Fruit fly (Drosophila melanogaster): ENCODE measurements around the gene CG17751.
A peak's percentile ranks its signal among the peaks of the same experiment; 100 is the strongest.

The CG17751 gene

DNA sequence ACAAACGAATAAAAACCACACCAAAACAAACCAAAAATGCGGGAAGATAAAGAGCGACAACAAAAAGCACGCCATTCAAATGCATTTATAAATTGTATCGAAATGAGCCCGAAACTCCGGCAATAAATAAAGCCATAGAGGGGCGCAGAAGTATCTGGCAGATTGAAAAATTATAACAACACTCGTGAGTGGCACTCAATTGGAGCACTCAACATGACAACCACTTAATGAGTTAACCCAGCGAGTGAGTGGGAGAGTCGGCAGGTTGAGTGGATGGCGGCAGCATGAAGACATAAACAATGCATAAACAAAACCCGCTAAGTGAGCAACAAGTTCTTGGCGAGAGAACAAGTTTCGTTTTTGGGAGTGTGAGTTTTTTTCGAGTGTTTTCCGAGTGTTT, 38.3 kb upstream of the CG17751 start (continued):
- peak; percentile 71 for TF ChIP-seq bbx (GFP tag; IDR thresholded peaks at IDR 0.05; ENCODE audit: partially characterized antibody)
- TF ChIP-seq kni (GFP tag; optimal IDR thresholded peaks at IDR 0.05) = peak; percentile 83
- TF ChIP-seq amos (GFP tag; IDR thresholded peaks at IDR 0.05; ENCODE audit: partially characterized antibody) = peak; percentile 44; the same call in 1 of the 2 replicates
- TF ChIP-seq Mrtf (GFP tag; IDR thresholded peaks at IDR 0.05) = no peak
- no peak for TF ChIP-seq CG15011 (GFP tag; optimal IDR thresholded peaks at IDR 0.05)

DNA sequence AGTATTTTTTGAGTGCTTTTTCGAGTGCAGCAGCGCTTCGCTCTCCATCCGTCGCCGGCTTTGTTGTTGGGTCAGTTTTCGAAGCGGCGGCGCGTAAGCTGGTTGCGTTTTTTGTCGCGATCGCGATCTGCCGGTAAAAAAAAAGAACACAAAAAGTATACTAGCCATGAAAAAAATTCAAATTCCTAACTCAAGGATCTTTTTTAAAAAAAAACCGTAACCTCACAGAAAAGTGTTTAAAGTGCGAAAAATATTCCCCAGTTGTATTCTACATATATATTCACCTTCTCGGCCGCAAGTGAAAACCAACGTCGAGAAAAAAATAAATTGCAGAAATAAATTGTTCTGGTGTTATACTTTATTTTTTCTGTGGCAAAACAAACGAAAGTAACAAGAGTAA, 37.9 kb upstream of the CG17751 start:
- no peak for TF ChIP-seq Doc3 (GFP tag; IDR thresholded peaks at IDR 0.05; ENCODE audit: partially characterized antibody)
- TF ChIP-seq Jarid2 (GFP tag; optimal IDR thresholded peaks at IDR 0.05) = peak; percentile 65
- no peak for TF ChIP-seq CG33213 (GFP tag; optimal IDR thresholded peaks at IDR 0.05)
- 0 out of 2 replicates have a peak, but pooled peaks have one; percentile 8 for TF ChIP-seq CG4360 (GFP tag; IDR thresholded peaks at IDR 0.05)
- peak; percentile 51; the same call in 1 of the 3 replicates for TF ChIP-seq CG34422 (GFP tag; IDR thresholded peaks at IDR 0.05)
- TF ChIP-seq CG3995 (GFP tag; optimal IDR thresholded peaks at IDR 0.05) = no peak
- TF ChIP-seq MESR4 (GFP tag; optimal IDR thresholded peaks at IDR 0.05) = no peak
- no peak for TF ChIP-seq CG11093 (GFP tag; IDR thresholded peaks at IDR 0.05)
- TF ChIP-seq hkb (optimal IDR thresholded peaks at IDR 0.05) = peak; percentile 59
- TF ChIP-seq hkb (GFP tag; IDR thresholded peaks at IDR 0.05) = no peak
- peak; percentile 9 for TF ChIP-seq nom (GFP tag; optimal IDR thresholded peaks at IDR 0.05)
- no peak for TF ChIP-seq knrl (GFP tag; IDR thresholded peaks at IDR 0.05; ENCODE audit: partially characterized antibody)
- TF ChIP-seq CG1603 (tag; optimal IDR thresholded peaks at IDR 0.05) = no peak
- no peak for TF ChIP-seq Fer3 (tag; optimal IDR thresholded peaks at IDR 0.05)
- no peak for TF ChIP-seq zen2 (GFP tag; IDR thresholded peaks at IDR 0.05; ENCODE audit: partially characterized antibody)
- TF ChIP-seq Deaf1 (tag; optimal IDR thresholded peaks at IDR 0.05) = no peak
- TF ChIP-seq usp (GFP tag; optimal IDR thresholded peaks at IDR 0.05) = no peak
- TF ChIP-seq CG3726 (GFP tag; IDR thresholded peaks at IDR 0.05) = no peak
- peak; percentile 29; the same call in 1 of the 3 replicates for TF ChIP-seq Aef1 (GFP tag; IDR thresholded peaks at IDR 0.05)
- peak; percentile 50 for TF ChIP-seq CG8359 (GFP tag; optimal IDR thresholded peaks at IDR 0.05; ENCODE audit: borderline replicate concordance)
- TF ChIP-seq Dll (GFP tag; IDR thresholded peaks at IDR 0.05; ENCODE audit: partially characterized antibody) = 0 out of 4 replicates have a peak, but pooled peaks have one; percentile 3
- TF ChIP-seq sens (GFP tag) = peak; percentile 50
- TF ChIP-seq gro (GFP tag; optimal IDR thresholded peaks at IDR 0.05) = no peak
- TF ChIP-seq dpn (GFP tag; optimal IDR thresholded peaks at IDR 0.05) = no peak

- TF ChIP-seq CG8388 (GFP tag; optimal IDR thresholded peaks at IDR 0.05) (peak; percentile 37), Oli (tag; optimal IDR thresholded peaks at IDR 0.05) (no peak), Ets65A (GFP tag) (peak; percentile 78), Gug (GFP tag; IDR thresholded peaks at IDR 0.05) (no peak)
Observed at dm6 chr3R:19569654-19570053, 37.4 kb upstream of the CG17751 start.

- peak; percentile 63 for TF ChIP-seq abd-A (tag; optimal IDR thresholded peaks at IDR 0.05)
- no peak for TF ChIP-seq hkb (optimal IDR thresholded peaks at IDR 0.05)
- no peak for TF ChIP-seq hkb (GFP tag; IDR thresholded peaks at IDR 0.05)
- no peak for TF ChIP-seq CG12391 (tag; optimal IDR thresholded peaks at IDR 0.05)
- no peak for TF ChIP-seq ewg (GFP tag; optimal IDR thresholded peaks at IDR 0.05)
- peak; percentile 46 for TF ChIP-seq CG12769 (tag; optimal IDR thresholded peaks at IDR 0.05)
- no peak for TF ChIP-seq Oaz (GFP tag; IDR thresholded peaks at IDR 0.05)
- TF ChIP-seq CG8944 (GFP tag; optimal IDR thresholded peaks at IDR 0.05) = no peak
- no peak for TF ChIP-seq CG9215 (GFP tag; IDR thresholded peaks at IDR 0.05)
- peak; percentile 63 for TF ChIP-seq CG13894 (tag; optimal IDR thresholded peaks at IDR 0.05)
- TF ChIP-seq CG32767 (GFP tag; IDR thresholded peaks at IDR 0.05) = no peak
- no peak for TF ChIP-seq CG11504 (tag; optimal IDR thresholded peaks at IDR 0.05)
- TF ChIP-seq Hmr (GFP tag; optimal IDR thresholded peaks at IDR 0.05) = peak; percentile 5
- TF ChIP-seq sd (tag; optimal IDR thresholded peaks at IDR 0.05) = peak; percentile 47
- no peak for TF ChIP-seq Xrp1 (GFP tag; IDR thresholded peaks at IDR 0.05)
- no peak for TF ChIP-seq HLH3B (GFP tag; IDR thresholded peaks at IDR 0.05)
- TF ChIP-seq bcd (GFP tag; optimal IDR thresholded peaks at IDR 0.05) = no peak
Observed at dm6 chr3R:19571195-19571594, 35.9 kb upstream of the CG17751 start.
